Fruit fly (Drosophila melanogaster): ENCODE measurements around the gene CG14711.

Gene CG14711

dm6 chr3R:11628416-11629041 lies 5.4 kb downstream of the CG14711 start, which contains the start of gene CG14712 (continued):
- no peak for TF ChIP-seq CG10209 (GFP tag; optimal IDR thresholded peaks at IDR 0.05)
- TF ChIP-seq BtbVII (GFP tag; optimal IDR thresholded peaks at IDR 0.05) = no peak
- TF ChIP-seq sna (GFP tag; IDR thresholded peaks at IDR 0.05; ENCODE audit: partially characterized antibody) = peak; percentile 67
- no peak for TF ChIP-seq danr (GFP tag; IDR thresholded peaks at IDR 0.05)
- no peak for TF ChIP-seq ash1 (GFP tag; optimal IDR thresholded peaks at IDR 0.05)
- no peak for TF ChIP-seq gsb-n (tag; optimal IDR thresholded peaks at IDR 0.05)
- TF ChIP-seq dati (GFP tag; IDR thresholded peaks at IDR 0.05) = no peak
- no peak for TF ChIP-seq fu2 (GFP tag; optimal IDR thresholded peaks at IDR 0.05)
- 0 out of 2 replicates have a peak, but pooled peaks have one; percentile 10 for TF ChIP-seq sob (GFP tag; IDR thresholded peaks at IDR 0.05)
- TF ChIP-seq MBD-R2 (GFP tag; IDR thresholded peaks at IDR 0.05) = peak; percentile 68
- peak; percentile 96 for TF ChIP-seq CG14710 (tag; optimal IDR thresholded peaks at IDR 0.05)
- TF ChIP-seq maf-S (GFP tag; optimal IDR thresholded peaks at IDR 0.05) = no peak
- peak; percentile 60 for TF ChIP-seq CG17829 (tag; optimal IDR thresholded peaks at IDR 0.05)
- peak; percentile 45; the same call in 1 of the 2 replicates for TF ChIP-seq inv (GFP tag; IDR thresholded peaks at IDR 0.05; ENCODE audit: partially characterized antibody)
- no peak for TF ChIP-seq D19B (GFP tag; optimal IDR thresholded peaks at IDR 0.05)
- no peak for TF ChIP-seq Jarid2 (GFP tag; optimal IDR thresholded peaks at IDR 0.05)
- TF ChIP-seq ems (GFP tag; optimal IDR thresholded peaks at IDR 0.05) = peak; percentile 7
- TF ChIP-seq CoRest (tag; optimal IDR thresholded peaks at IDR 0.05) = no peak
- no peak for TF ChIP-seq CG18599 (GFP tag; optimal IDR thresholded peaks at IDR 0.05)
- no peak for TF ChIP-seq H15 (GFP tag; IDR thresholded peaks at IDR 0.05)
- TF ChIP-seq Nf-YA (GFP tag; IDR thresholded peaks at IDR 0.05) = no peak
- no peak for TF ChIP-seq CG1024 (GFP tag; IDR thresholded peaks at IDR 0.05)
- peak; percentile 59 for TF ChIP-seq CG4617 (GFP tag; optimal IDR thresholded peaks at IDR 0.05; ENCODE audit: borderline replicate concordance)
- TF ChIP-seq dimm (GFP tag; IDR thresholded peaks at IDR 0.05) = no peak
- TF ChIP-seq otp (GFP tag; IDR thresholded peaks at IDR 0.05) = no peak
- TF ChIP-seq slp2 (GFP tag; optimal IDR thresholded peaks at IDR 0.05) = no peak
- TF ChIP-seq chinmo (GFP tag; IDR thresholded peaks at IDR 0.05; ENCODE audit: partially characterized antibody) = 0 out of 4 replicates have a peak, but pooled peaks have one; percentile 66
- TF ChIP-seq gfzf (GFP tag; optimal IDR thresholded peaks at IDR 0.05) = peak; percentile 83
- no peak for TF ChIP-seq pfk (GFP tag; optimal IDR thresholded peaks at IDR 0.05)
- no peak for TF ChIP-seq CG10321 (GFP tag; IDR thresholded peaks at IDR 0.05)
- no peak for TF ChIP-seq unpg (GFP tag; optimal IDR thresholded peaks at IDR 0.05)
- no peak for TF ChIP-seq CG3726 (GFP tag; IDR thresholded peaks at IDR 0.05)
- TF ChIP-seq dpn (GFP tag; optimal IDR thresholded peaks at IDR 0.05) = no peak
- TF ChIP-seq pum (GFP tag; optimal IDR thresholded peaks at IDR 0.05) = no peak
- no peak for TF ChIP-seq h (optimal IDR thresholded peaks at IDR 0.05)
- TF ChIP-seq CG14050 (GFP tag; IDR thresholded peaks at IDR 0.05) = no peak
- TF ChIP-seq ewg (GFP tag; optimal IDR thresholded peaks at IDR 0.05) = no peak
- peak; percentile 79 for TF ChIP-seq Med (GFP tag)
- TF ChIP-seq CG42726 (GFP tag; IDR thresholded peaks at IDR 0.05; ENCODE audit: partially characterized antibody) = no peak
- TF ChIP-seq CG9876 (GFP tag; optimal IDR thresholded peaks at IDR 0.05) = no peak
- peak; percentile 44 for TF ChIP-seq CG34224 (GFP tag; IDR thresholded peaks at IDR 0.05; ENCODE audit: partially characterized antibody)
- no peak for TF ChIP-seq E2f1 (GFP tag; IDR thresholded peaks at IDR 0.05)
- TF ChIP-seq salm (tag; optimal IDR thresholded peaks at IDR 0.05) = no peak
- TF ChIP-seq rib (GFP tag; IDR thresholded peaks at IDR 0.05) = no peak
- TF ChIP-seq Fer3 (tag; optimal IDR thresholded peaks at IDR 0.05) = no peak
- TF ChIP-seq sd (tag; optimal IDR thresholded peaks at IDR 0.05) = no peak
- TF ChIP-seq gsb (GFP tag; IDR thresholded peaks at IDR 0.05) = no peak
- TF ChIP-seq az2 (GFP tag; optimal IDR thresholded peaks at IDR 0.05) = peak; percentile 29
- TF ChIP-seq CG9727 (GFP tag; optimal IDR thresholded peaks at IDR 0.05) = no peak
- 0 out of 3 replicates have a peak, but pooled peaks have one; percentile 34 for TF ChIP-seq vnd (GFP tag; IDR thresholded peaks at IDR 0.05; ENCODE audit: partially characterized antibody)

All from whole organism, embryonic.